Worm (Caenorhabditis elegans) whole organism, L4 larva: ENCODE data around the gene kvs-2.

ENCODE experiments used
- T20F7.1 ChIP-seq: fragments of 200-800 bp; sonication (Bioruptor generic); optimal IDR thresholded peaks from 2 replicates; lab custom pipeline; 2018; ENCODE audit warnings: mild to moderate bottlenecking, missing genetic modification characterization, missing compliant biosample characterization
- ceh-62 ChIP-seq: sonication (generic microtip); optimal IDR thresholded peaks from 2 replicates; lab custom pipeline; 2017; ENCODE audit warnings: missing biosample characterization, missing genetic modification characterization
- fos-1 ChIP-seq: fragments of 150-350 bp; optimal IDR thresholded peaks from 2 replicates; lab custom pipeline; 2014; ENCODE audit warnings: missing biosample characterization, missing genetic modification characterization
- lsy-2 ChIP-seq, 2 experiments: fragments of 150-350 bp in 1 of 2; sonication (generic microtip) in 1 of 2; optimal IDR thresholded peaks; 2 replicates each; lab custom pipeline; 2014 to 2017; ENCODE audit warnings: missing biosample characterization in 2 of 2, missing genetic modification characterization in 2 of 2
- madf-5 ChIP-seq, 2 experiments: fragments of 200-800 bp; sonication (Bioruptor generic); IDR thresholded peaks; 2 replicates each; pipeline ENCODE4 v1.3.6; 2022; ENCODE audit warnings: missing compliant biosample characterization in 2 of 2, missing genetic modification characterization in 2 of 2
- nhr-10 ChIP-seq: fragments of 150-350 bp; optimal IDR thresholded peaks from 2 replicates; lab custom pipeline; 2014; ENCODE audit warnings: missing biosample characterization, missing genetic modification characterization
- vab-7 ChIP-seq: fragments of 200-800 bp; sonication (Bioruptor generic); IDR thresholded peaks from 2 replicates; pipeline ENCODE4 v1.3.6; 2022; ENCODE audit warnings: missing genetic modification reagents, missing genetic modification characterization, missing compliant biosample characterization

DNA sequence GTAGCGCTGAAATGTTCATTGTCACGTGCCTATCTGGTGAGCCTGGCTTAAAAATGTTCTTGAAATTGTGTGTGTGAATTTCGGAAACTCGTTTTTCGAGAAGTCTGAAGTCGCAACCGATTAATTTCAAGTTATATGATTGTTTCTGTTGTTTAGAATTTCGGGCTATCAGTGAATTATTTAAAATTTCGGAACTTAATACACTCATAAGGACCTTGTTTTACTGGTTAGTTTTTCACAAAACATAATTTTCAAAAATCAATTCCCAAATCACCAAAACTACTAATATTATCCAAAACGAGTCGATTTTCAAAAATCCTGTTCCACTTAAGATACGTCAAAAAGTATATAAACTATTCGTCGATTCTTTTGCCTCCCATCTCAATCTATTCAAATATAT lies 5.3 kb upstream of the kvs-2 start:
- TF ChIP-seq vab-7 (GFP tag; lab: Robert Waterston, UW) = no peak
- no peak for TF ChIP-seq T20F7.1 (GFP tag; lab: Kevin White, UChicago)
- TF ChIP-seq madf-5 (GFP tag; IDR thresholded peaks at IDR 0.05; lab: Robert Waterston, UW) = no peak
- TF ChIP-seq nhr-10 (tag; lab: Kevin White, UChicago) = no peak
- no peak for TF ChIP-seq lsy-2 (tag; optimal IDR thresholded peaks at IDR 0.05; lab: Kevin White, UChicago)
- TF ChIP-seq ceh-62 (tag; lab: Kevin White, UChicago) = no peak
- TF ChIP-seq fos-1 = no peak
